Fruit fly (Drosophila melanogaster): Measurements from ENCODE around the gene gish.

The gish gene

dm6 chr3R:16272754-16273502, 676 bp downstream of the gish start:
- no peak for TF ChIP-seq noc (tag; optimal IDR thresholded peaks at IDR 0.05)

dm6 chr3R:16273503-16274131, 1.4 kb downstream of the gish start:
- no peak for TF ChIP-seq noc (tag; optimal IDR thresholded peaks at IDR 0.05)

dm6 chr3R:16274534-16274933, 2.3 kb downstream of the gish start:
- no peak for TF ChIP-seq noc (tag; optimal IDR thresholded peaks at IDR 0.05)

dm6 chr3R:16275329-16275728, 3.1 kb downstream of the gish start:
- peak; percentile 19 for TF ChIP-seq noc (tag; optimal IDR thresholded peaks at IDR 0.05)

dm6 chr3R:16275890-16276619, 3.8 kb downstream of the gish start:
- no peak for TF ChIP-seq noc (tag; optimal IDR thresholded peaks at IDR 0.05)

dm6 chr3R:16276992-16277391, 4.7 kb downstream of the gish start:
- TF ChIP-seq noc (tag; optimal IDR thresholded peaks at IDR 0.05), result peak; percentile 27

dm6 chr3R:16277543-16277942, 5.3 kb downstream of the gish start:
- TF ChIP-seq noc (tag; optimal IDR thresholded peaks at IDR 0.05), result no peak

dm6 chr3R:16279382-16279932, 7.2 kb downstream of the gish start:
- TF ChIP-seq noc (tag; optimal IDR thresholded peaks at IDR 0.05), result no peak

- TF ChIP-seq noc (tag; optimal IDR thresholded peaks at IDR 0.05), result peak; percentile 100
Observed at dm6 chr3R:16280003-16280998, 8.0 kb downstream of the gish start.

dm6 chr3R:16281033-16281680, 8.9 kb downstream of the gish start:
- no peak for TF ChIP-seq noc (tag; optimal IDR thresholded peaks at IDR 0.05)

- TF ChIP-seq noc (tag; optimal IDR thresholded peaks at IDR 0.05), result no peak
Observed at dm6 chr3R:16282080-16282690, 9.9 kb downstream of the gish start.

- no peak for TF ChIP-seq noc (tag; optimal IDR thresholded peaks at IDR 0.05)
Observed at dm6 chr3R:16284481-16284880, 12.2 kb downstream of the gish start.

dm6 chr3R:16284901-16285300, 12.6 kb downstream of the gish start:
- TF ChIP-seq noc (tag; optimal IDR thresholded peaks at IDR 0.05), result no peak

dm6 chr3R:16285612-16286188, 13.4 kb downstream of the gish start:
- no peak for TF ChIP-seq noc (tag; optimal IDR thresholded peaks at IDR 0.05)

All from whole organism, larva.